Fruit fly (Drosophila melanogaster): Measurements from ENCODE around the gene CG6761.
A peak's percentile ranks its signal among the peaks of the same experiment; 100 is the strongest.

CG6761 gene

dm6 chr3L:9726707-9727106 lies 23.3 kb upstream of the CG6761 start, which contains the start of gene Naa60 (continued):
- TF ChIP-seq CG34422 (GFP tag; IDR thresholded peaks at IDR 0.05): peak; percentile 49; the same call in 1 of the 3 replicates
- TF ChIP-seq CG10654 (GFP tag; optimal IDR thresholded peaks at IDR 0.05): no peak
- no peak for TF ChIP-seq CG6272 (GFP tag; IDR thresholded peaks at IDR 0.05)
- peak; percentile 90 for TF ChIP-seq Doc3 (GFP tag; IDR thresholded peaks at IDR 0.05; ENCODE audit: partially characterized antibody)
- no peak for TF ChIP-seq B-H1 (GFP tag; IDR thresholded peaks at IDR 0.05)
- TF ChIP-seq ind (GFP tag; optimal IDR thresholded peaks at IDR 0.05): no peak
- no peak for TF ChIP-seq repo (GFP tag; optimal IDR thresholded peaks at IDR 0.05)
- peak; percentile 74 for TF ChIP-seq CG2129 (GFP tag; IDR thresholded peaks at IDR 0.05; ENCODE audit: partially characterized antibody)
- TF ChIP-seq CG3281 (GFP tag; optimal IDR thresholded peaks at IDR 0.05): no peak
- peak; percentile 85 for TF ChIP-seq CG16813 (GFP tag; IDR thresholded peaks at IDR 0.05; ENCODE audit: partially characterized antibody)
- TF ChIP-seq her (GFP tag; optimal IDR thresholded peaks at IDR 0.05): no peak
- TF ChIP-seq peb (GFP tag; IDR thresholded peaks at IDR 0.05): no peak
- no peak for TF ChIP-seq Gsc (GFP tag; IDR thresholded peaks at IDR 0.05)
- TF ChIP-seq tio (GFP tag; optimal IDR thresholded peaks at IDR 0.05): no peak
- TF ChIP-seq Sry-δ (GFP tag; optimal IDR thresholded peaks at IDR 0.05): peak; percentile 85
- peak; percentile 27 for TF ChIP-seq lilli (GFP tag; optimal IDR thresholded peaks at IDR 0.05)
- no peak for TF ChIP-seq nom (GFP tag; optimal IDR thresholded peaks at IDR 0.05)
- TF ChIP-seq dm (GFP tag; optimal IDR thresholded peaks at IDR 0.05): no peak
- TF ChIP-seq Eip74EF (GFP tag; optimal IDR thresholded peaks at IDR 0.05): no peak
- no peak for TF ChIP-seq CG5953 (GFP tag; IDR thresholded peaks at IDR 0.05)
- no peak for TF ChIP-seq CG11560 (tag; IDR thresholded peaks at IDR 0.05)
- no peak for TF ChIP-seq CG12942 (GFP tag; optimal IDR thresholded peaks at IDR 0.05)
- TF ChIP-seq Vsx1 (GFP tag; optimal IDR thresholded peaks at IDR 0.05): no peak
- peak; percentile 82 for TF ChIP-seq CG14860 (GFP tag; IDR thresholded peaks at IDR 0.05; ENCODE audit: partially characterized antibody)
- no peak for TF ChIP-seq esg (GFP tag; conservative IDR thresholded peaks at IDR 0.05)
- TF ChIP-seq p53 (GFP tag; optimal IDR thresholded peaks at IDR 0.05): no peak
- no peak for TF ChIP-seq al (GFP tag; IDR thresholded peaks at IDR 0.05)
- TF ChIP-seq CG10431 (GFP tag; optimal IDR thresholded peaks at IDR 0.05): no peak
- TF ChIP-seq BEAF-32 (GFP tag; optimal IDR thresholded peaks at IDR 0.05): peak; percentile 89
- TF ChIP-seq shn (GFP tag; optimal IDR thresholded peaks at IDR 0.05): no peak
- peak; percentile 79 for TF ChIP-seq E2f2 (GFP tag; IDR thresholded peaks at IDR 0.05)
- no peak for TF ChIP-seq tin (GFP tag; optimal IDR thresholded peaks at IDR 0.05)
- no peak for TF ChIP-seq so (GFP tag; IDR thresholded peaks at IDR 0.05)
- TF ChIP-seq CG6689 (GFP tag; IDR thresholded peaks at IDR 0.05): no peak
- no peak for TF ChIP-seq aop (GFP tag; IDR thresholded peaks at IDR 0.05)
- no peak for TF ChIP-seq CG31441 (GFP tag; IDR thresholded peaks at IDR 0.05)
- no peak for TF ChIP-seq CG4854 (GFP tag; optimal IDR thresholded peaks at IDR 0.05)
- TF ChIP-seq Dfd (GFP tag; optimal IDR thresholded peaks at IDR 0.05): no peak
- no peak for TF ChIP-seq Taf1 (GFP tag; IDR thresholded peaks at IDR 0.05)
- no peak for TF ChIP-seq toy (GFP tag; IDR thresholded peaks at IDR 0.05)
- no peak for TF ChIP-seq Usf (GFP tag; optimal IDR thresholded peaks at IDR 0.05)
- TF ChIP-seq CG13287 (GFP tag; IDR thresholded peaks at IDR 0.05; ENCODE audit: partially characterized antibody): peak; percentile 93
- no peak for TF ChIP-seq Mad (GFP tag; optimal IDR thresholded peaks at IDR 0.05)
- no peak for TF ChIP-seq ems (GFP tag; optimal IDR thresholded peaks at IDR 0.05)
- TF ChIP-seq Nf-YA (GFP tag; IDR thresholded peaks at IDR 0.05): no peak
- TF ChIP-seq HLH3B (GFP tag; IDR thresholded peaks at IDR 0.05): no peak
- no peak for TF ChIP-seq fd96Cb (tag; optimal IDR thresholded peaks at IDR 0.05)
- TF ChIP-seq tll (GFP tag; optimal IDR thresholded peaks at IDR 0.05): no peak
- TF ChIP-seq CG4730 (GFP tag; IDR thresholded peaks at IDR 0.05): no peak
- no peak for TF ChIP-seq eve (GFP tag; optimal IDR thresholded peaks at IDR 0.05)
- no peak for TF ChIP-seq CG5180 (GFP tag; optimal IDR thresholded peaks at IDR 0.05)
- peak; percentile 59; the same call in 2 of the 3 replicates for TF ChIP-seq CG7963 (GFP tag; IDR thresholded peaks at IDR 0.05; ENCODE audit: partially characterized antibody)
